Fruit fly (Drosophila melanogaster) whole organism, pupa: Measurements from ENCODE around the gene Jig.

Experiments
- CG10348 ChIP-seq: fragments of 200-800 bp; sonication (Bioruptor generic); IDR thresholded peaks from 2 replicates; pipeline ENCODE4 v1.3.6; 2022; ENCODE audit warnings: missing biosample characterization, missing genetic modification characterization
- CG12605 ChIP-seq: fragments of 200-800 bp; sonication (Bioruptor generic); IDR thresholded peaks from 2 replicates; pipeline ENCODE4 v1.3.6; 2022; ENCODE audit warnings: missing biosample characterization, missing genetic modification characterization
- CG15710 ChIP-seq: fragments of 200-800 bp; sonication (Bioruptor generic); optimal IDR thresholded peaks from 2 replicates; lab custom pipeline; 2018; ENCODE audit warnings: missing biosample characterization, mild to moderate bottlenecking, missing genetic modification characterization, moderate library complexity
- CG17806 ChIP-seq: fragments of 200-800 bp; sonication (Bioruptor generic); optimal IDR thresholded peaks from 2 replicates; lab custom pipeline; 2018; ENCODE audit warnings: missing biosample characterization, mild to moderate bottlenecking, missing genetic modification characterization, moderate library complexity
- CG32121 ChIP-seq: fragments of 200-800 bp; sonication (Bioruptor generic); IDR thresholded peaks from 2 replicates; pipeline ENCODE4 v1.3.6; 2022; ENCODE audit warnings: missing biosample characterization, missing genetic modification characterization
- CG34367 ChIP-seq: fragments of 200-800 bp; sonication (Bioruptor generic); optimal IDR thresholded peaks from 2 replicates; lab custom pipeline; 2018; ENCODE audit warnings: missing biosample characterization, mild to moderate bottlenecking, missing genetic modification characterization
- D1 ChIP-seq: fragments of 200-800 bp; sonication (Bioruptor generic); optimal IDR thresholded peaks from 2 replicates; lab custom pipeline; 2018; ENCODE audit warnings: missing biosample characterization, mild to moderate bottlenecking, missing genetic modification characterization, moderate library complexity
- EcR ChIP-seq: fragments of 200-800 bp; sonication (Bioruptor generic); optimal IDR thresholded peaks from 3 replicates; lab custom pipeline; 2019; ENCODE audit warnings: missing biosample characterization, missing genetic modification characterization, mild to moderate bottlenecking, moderate library complexity, missing genetic modification reagents
- Ets98B ChIP-seq: fragments of 200-800 bp; sonication (Bioruptor generic); IDR thresholded peaks from 2 replicates; pipeline ENCODE4 v1.3.6; 2022; ENCODE audit warnings: missing biosample characterization, missing genetic modification characterization
- Pif1A ChIP-seq: fragments of 200-800 bp; sonication (Bioruptor generic); optimal IDR thresholded peaks from 3 replicates; lab custom pipeline; 2016; ENCODE audit warnings: missing biosample characterization, missing genetic modification characterization
- Pif1B ChIP-seq: fragments of 200-800 bp; sonication (Bioruptor generic); optimal IDR thresholded peaks from 3 replicates; lab custom pipeline; 2016; ENCODE audit warnings: missing biosample characterization, missing genetic modification characterization
- Snoo ChIP-seq: fragments of 200-800 bp; sonication (Bioruptor generic); optimal IDR thresholded peaks from 3 replicates; lab custom pipeline; 2017; ENCODE audit warnings: missing biosample characterization, mild to moderate bottlenecking, missing genetic modification characterization, inconsistent platforms
- gl ChIP-seq: fragments of 200-800 bp; sonication (Bioruptor generic); optimal IDR thresholded peaks from 2 replicates; lab custom pipeline; 2018; ENCODE audit warnings: missing biosample characterization, mild to moderate bottlenecking, missing genetic modification characterization
- rn ChIP-seq: fragments of 200-800 bp; sonication (Bioruptor generic); IDR thresholded peaks from 2 replicates; pipeline ENCODE4 v1.3.6; 2022; ENCODE audit warnings: missing biosample characterization, missing genetic modification characterization

DNA sequence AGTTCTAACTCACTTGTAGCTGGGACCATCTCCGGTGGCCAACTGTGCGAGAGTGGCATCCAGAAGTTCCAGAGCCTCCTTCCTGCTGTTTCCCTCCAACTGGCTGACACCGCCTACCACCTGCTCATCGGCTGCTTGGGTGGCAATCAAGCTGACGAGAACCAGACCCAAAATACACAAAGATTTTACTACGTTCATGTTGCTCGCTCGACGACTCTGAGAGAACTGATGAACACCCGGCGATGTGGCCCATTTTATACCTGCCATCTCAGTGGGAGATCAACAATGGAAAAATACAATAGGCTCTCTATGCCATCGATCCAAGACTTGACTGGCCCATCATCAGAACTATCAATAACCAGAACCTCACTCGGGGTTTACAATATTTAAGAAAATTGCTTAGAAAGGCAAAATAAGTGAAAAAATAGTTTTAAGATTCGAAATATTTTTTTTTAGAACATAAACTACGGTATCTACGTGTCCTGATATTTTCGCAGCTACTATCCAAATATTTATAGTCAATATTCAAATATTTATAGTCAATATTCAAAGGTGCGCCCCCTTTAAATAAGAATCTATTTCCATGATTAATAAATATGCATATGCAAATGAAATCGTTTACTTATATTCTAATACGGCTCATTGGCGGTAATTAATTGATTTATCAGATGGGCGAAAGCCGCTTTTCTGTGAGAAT, 8.8 kb downstream of the Jig start, which contains the start of gene Cys:
- TF ChIP-seq Snoo (tag; lab: Kevin White, UChicago) (no peak), D1 (tag; lab: Kevin White, UChicago) (no peak), EcR (GFP tag; lab: Kevin White, UChicago) (peak; percentile 11), Ets98B (peak; percentile 23; the same call in 1 of the 2 replicates), CG10348 (GFP tag; lab: Robert Waterston, UW) (no peak), gl (tag; lab: Kevin White, UChicago) (no peak), CG17806 (tag; lab: Kevin White, UChicago) (no peak), CG15710 (tag; lab: Kevin White, UChicago) (no peak), CG12605 (GFP tag; lab: Robert Waterston, UW) (no peak), rn (no peak), CG34367 (tag; lab: Kevin White, UChicago) (no peak), Pif1B (no peak), Pif1A (no peak), CG32121 (GFP tag; lab: Robert Waterston, UW) (no peak)
